Fruit fly (Drosophila melanogaster) whole organism, wandering third instar larva: ENCODE measurements around the gene CG15263.

Experiments
- CrebA ChIP-seq: fragments of 200-800 bp; sonication (Bioruptor generic); optimal IDR thresholded peaks from 2 replicates; lab custom pipeline; 2016; ENCODE audit warnings: missing biosample characterization, mild to moderate bottlenecking, missing genetic modification characterization, borderline replicate concordance
- Dfd ChIP-seq: fragments of >200 bp; optimal IDR thresholded peaks from 2 replicates; lab custom pipeline; 2017; ENCODE audit warnings: missing biosample characterization, missing genetic modification characterization
- Dif ChIP-seq: fragments of 200-275, 200-300 bp; sonication (Bioruptor generic); optimal IDR thresholded peaks from 2 replicates; lab custom pipeline; 2018; ENCODE audit warnings: missing biosample characterization, missing genetic modification characterization; ENCODE audit not compliant: partially characterized antibody
- Jra ChIP-seq: sonication (Bioruptor generic); optimal IDR thresholded peaks from 2 replicates; lab custom pipeline; 2016; ENCODE audit warnings: missing biosample characterization, missing genetic modification characterization
- OdsH ChIP-seq: fragments of 200-800 bp; sonication (Bioruptor generic); optimal IDR thresholded peaks from 2 replicates; lab custom pipeline; 2016; ENCODE audit warnings: missing biosample characterization, mild to moderate bottlenecking, missing genetic modification characterization
- br ChIP-seq: fragments of 200-800 bp; sonication (Bioruptor generic); optimal IDR thresholded peaks from 2 replicates; lab custom pipeline; 2016; ENCODE audit warnings: missing biosample characterization, missing genetic modification characterization
- brk ChIP-seq: fragments of 200-800 bp; sonication (Bioruptor generic); optimal IDR thresholded peaks from 2 replicates; lab custom pipeline; 2016; ENCODE audit warnings: missing biosample characterization, mild to moderate bottlenecking, missing genetic modification characterization
- dsf ChIP-seq: sonication (Bioruptor generic); optimal IDR thresholded peaks from 2 replicates; lab custom pipeline; 2016; ENCODE audit warnings: missing biosample characterization, missing genetic modification characterization, borderline replicate concordance
- fru ChIP-seq: fragments of 200-800 bp; sonication (Bioruptor generic); optimal IDR thresholded peaks from 3 replicates; lab custom pipeline; 2016; ENCODE audit warnings: missing biosample characterization, mild to moderate bottlenecking, missing genetic modification characterization
- pan ChIP-seq: fragments of >200 bp; optimal IDR thresholded peaks from 2 replicates; lab custom pipeline; 2017
- psq ChIP-seq: fragments of 200-800 bp; sonication (Bioruptor generic); optimal IDR thresholded peaks from 3 replicates; lab custom pipeline; 2017; ENCODE audit warnings: missing biosample characterization, mild to moderate bottlenecking, missing genetic modification characterization, moderate library complexity
- usp ChIP-seq: fragments of >200 bp; optimal IDR thresholded peaks from 2 replicates; lab custom pipeline; 2017; ENCODE audit warnings: missing biosample characterization, missing genetic modification characterization

DNA sequence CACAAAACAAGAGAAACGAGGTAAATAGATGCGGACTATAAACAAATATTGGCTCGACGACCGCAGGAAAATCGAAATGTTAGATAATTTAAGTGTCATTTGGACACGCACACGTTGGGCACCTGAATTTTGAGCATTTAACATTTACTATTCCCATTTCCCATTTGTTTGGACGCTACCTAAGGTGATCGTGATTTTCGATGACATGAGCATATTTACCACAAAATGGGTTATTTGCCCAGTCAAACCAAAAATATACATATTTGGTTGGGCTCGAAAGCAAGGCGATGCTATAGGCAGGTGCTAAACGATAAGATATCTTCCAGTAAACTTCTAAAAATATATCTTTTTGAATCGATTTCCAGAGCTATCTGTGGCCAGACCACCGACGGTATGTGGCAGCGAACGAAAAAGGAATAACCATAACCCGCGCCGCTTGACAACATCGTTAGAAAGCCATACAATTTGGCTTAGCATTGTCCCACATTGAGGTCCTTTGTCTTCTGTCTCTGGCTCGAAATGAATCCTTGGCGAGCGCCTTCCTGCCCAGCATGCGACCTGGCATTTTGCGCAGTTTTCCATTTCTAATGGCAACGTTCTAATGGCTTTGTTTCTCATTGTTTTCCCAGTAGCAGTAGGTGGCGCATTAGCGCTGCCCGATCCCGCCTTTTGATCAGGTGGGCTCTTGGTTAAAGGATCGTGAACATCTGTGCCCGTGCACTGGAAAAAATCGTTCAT is 39.5 kb downstream of the CG15263 start:
- TF ChIP-seq dsf (GFP tag; lab: Kevin White, UChicago) (no peak), fru (GFP tag; lab: Kevin White, UChicago) (no peak), usp (GFP tag; lab: Kevin White, UChicago) (no peak), CrebA (GFP tag; lab: Kevin White, UChicago) (no peak), brk (no peak), OdsH (GFP tag; lab: Kevin White, UChicago) (no peak), Dfd (GFP tag; lab: Kevin White, UChicago) (no peak), Jra (GFP tag; lab: Kevin White, UChicago) (no peak), br (no peak), Dif (GFP tag; lab: Kevin White, UChicago) (no peak), pan (lab: Kevin White, UChicago) (no peak), psq (GFP tag; lab: Kevin White, UChicago) (no peak)
